Fruit fly (Drosophila melanogaster): ENCODE measurements around the gene CG14645.

Gene CG14645

dm6 chr3R:4378363-4379354 is 43.8 kb downstream of the CG14645 start, which contains the start of gene Sfxn1-3 (continued):
- TF ChIP-seq crp (GFP tag; optimal IDR thresholded peaks at IDR 0.05) (peak in 1 of 2 experiments; percentile 66), pho (GFP tag; optimal IDR thresholded peaks at IDR 0.05) (peak; percentile 57), B-H2 (GFP tag; optimal IDR thresholded peaks at IDR 0.05) (peak; percentile 64), CG13624 (GFP tag; optimal IDR thresholded peaks at IDR 0.05) (peak; percentile 46), Doc2 (GFP tag; IDR thresholded peaks at IDR 0.05) (no peak), Lim3 (GFP tag; IDR thresholded peaks at IDR 0.05) (no peak), Oaz (GFP tag; IDR thresholded peaks at IDR 0.05) (no peak), oc (tag; optimal IDR thresholded peaks at IDR 0.05) (peak; percentile 68), D19A (tag; optimal IDR thresholded peaks at IDR 0.05) (peak; percentile 24), Fer2 (tag; optimal IDR thresholded peaks at IDR 0.05) (no peak), ap (GFP tag; IDR thresholded peaks at IDR 0.05) (peak; percentile 54; the same call in 1 of the 2 replicates), gcm2 (GFP tag; optimal IDR thresholded peaks at IDR 0.05) (peak; percentile 42), CG10366 (GFP tag; IDR thresholded peaks at IDR 0.05) (no peak), B-H1 (GFP tag; IDR thresholded peaks at IDR 0.05) (no peak), Rx (GFP tag; IDR thresholded peaks at IDR 0.05) (no peak), H2.0 (GFP tag; IDR thresholded peaks at IDR 0.05) (0 out of 2 replicates have a peak, but pooled peaks have one; percentile 26), CG3838 (GFP tag; optimal IDR thresholded peaks at IDR 0.05) (no peak), Taf1 (GFP tag; IDR thresholded peaks at IDR 0.05) (no peak), CG18011 (GFP tag; optimal IDR thresholded peaks at IDR 0.05) (no peak), CG6175 (GFP tag; IDR thresholded peaks at IDR 0.05) (no peak), CG10654 (GFP tag; optimal IDR thresholded peaks at IDR 0.05) (no peak), Dfd (GFP tag; optimal IDR thresholded peaks at IDR 0.05) (no peak), Dbx (GFP tag; IDR thresholded peaks at IDR 0.05) (peak; percentile 57; the same call in 1 of the 3 replicates), CG9609 (GFP tag; optimal IDR thresholded peaks at IDR 0.05) (no peak), nom (GFP tag; optimal IDR thresholded peaks at IDR 0.05) (peak; percentile 78), stwl (tag; optimal IDR thresholded peaks at IDR 0.05) (no peak), NC2α (GFP tag; optimal IDR thresholded peaks at IDR 0.05) (no peak), pb (GFP tag; optimal IDR thresholded peaks at IDR 0.05) (peak; percentile 53), peb (GFP tag; IDR thresholded peaks at IDR 0.05) (no peak), CG10431 (GFP tag; optimal IDR thresholded peaks at IDR 0.05) (no peak), E2f1 (GFP tag; IDR thresholded peaks at IDR 0.05) (no peak; the same call in 1 of the 2 replicates), CG3995 (GFP tag; optimal IDR thresholded peaks at IDR 0.05) (no peak), bcd (GFP tag; optimal IDR thresholded peaks at IDR 0.05) (peak; percentile 33), MESR4 (GFP tag; optimal IDR thresholded peaks at IDR 0.05) (peak; percentile 63), sug (tag; optimal IDR thresholded peaks at IDR 0.05) (peak; percentile 72), CG18599 (GFP tag; optimal IDR thresholded peaks at IDR 0.05) (peak; percentile 84), nau (GFP tag; optimal IDR thresholded peaks at IDR 0.05) (peak; percentile 68), Stat92E (GFP tag; optimal IDR thresholded peaks at IDR 0.05) (peak in 1 of 3 experiments; percentile 61), luna (GFP tag; optimal IDR thresholded peaks at IDR 0.05) (no peak), slou (GFP tag; optimal IDR thresholded peaks at IDR 0.05) (no peak), trh (GFP tag; optimal IDR thresholded peaks at IDR 0.05) (no peak), CG10565 (GFP tag; optimal IDR thresholded peaks at IDR 0.05) (no peak), CG7963 (GFP tag; IDR thresholded peaks at IDR 0.05; ENCODE audit: partially characterized antibody) (no peak), bab2 (GFP tag; optimal IDR thresholded peaks at IDR 0.05) (peak; percentile 5), cas (GFP tag; IDR thresholded peaks at IDR 0.05) (no peak), CG8388 (GFP tag; optimal IDR thresholded peaks at IDR 0.05) (no peak), Hand (GFP tag; optimal IDR thresholded peaks at IDR 0.05) (peak; percentile 63), shn (GFP tag; optimal IDR thresholded peaks at IDR 0.05) (no peak)

Measured in whole organism, embryonic.